Fruit fly (Drosophila melanogaster) Kc167 (cell line): Measurements from ENCODE around the gene Antdh.

Experiments
- Myc ChIP-seq: fragments of >200 bp; optimal IDR thresholded peaks from 2 replicates; lab custom pipeline; 2017; ENCODE audit warnings: missing external identifiers
- Sin3A ChIP-seq: fragments of >200 bp; optimal IDR thresholded peaks from 2 replicates; lab custom pipeline; 2018; ENCODE audit warnings: missing external identifiers
- h ChIP-seq: fragments of >200 bp; optimal IDR thresholded peaks from 3 replicates; lab custom pipeline; 2018; ENCODE audit warnings: missing external identifiers
- insv ChIP-seq: fragments of >200 bp; optimal IDR thresholded peaks from 3 replicates; lab custom pipeline; 2018; ENCODE audit warnings: missing external identifiers
- psq ChIP-seq: fragments of >200 bp; optimal IDR thresholded peaks from 2 replicates; lab custom pipeline; 2017; ENCODE audit warnings: missing external identifiers
- ttk ChIP-seq: sonication (Bioruptor generic); optimal IDR thresholded peaks from 2 replicates; lab custom pipeline; 2017; ENCODE audit warnings: missing external identifiers

Antdh gene

dm6 chrX:11135840-11136586 lies 32.8 kb downstream of the Antdh start:
- TF ChIP-seq psq (no peak), Myc (lab: Kevin White, UChicago) (no peak), Sin3A (lab: Kevin White, UChicago) (no peak), insv (lab: Kevin White, UChicago) (no peak), ttk (lab: Kevin White, UChicago) (no peak), h (lab: Kevin White, UChicago) (no peak)

dm6 chrX:11132312-11132711 lies 36.5 kb downstream of the Antdh start, which contains the start of gene CG44385:
Gene CG44385, minus strand, starts transcription at chrX:11132412.
- TF ChIP-seq Myc (lab: Kevin White, UChicago) (no peak), Sin3A (lab: Kevin White, UChicago) (no peak), insv (lab: Kevin White, UChicago) (no peak), ttk (lab: Kevin White, UChicago) (no peak), psq (no peak), h (lab: Kevin White, UChicago) (no peak)

DNA sequence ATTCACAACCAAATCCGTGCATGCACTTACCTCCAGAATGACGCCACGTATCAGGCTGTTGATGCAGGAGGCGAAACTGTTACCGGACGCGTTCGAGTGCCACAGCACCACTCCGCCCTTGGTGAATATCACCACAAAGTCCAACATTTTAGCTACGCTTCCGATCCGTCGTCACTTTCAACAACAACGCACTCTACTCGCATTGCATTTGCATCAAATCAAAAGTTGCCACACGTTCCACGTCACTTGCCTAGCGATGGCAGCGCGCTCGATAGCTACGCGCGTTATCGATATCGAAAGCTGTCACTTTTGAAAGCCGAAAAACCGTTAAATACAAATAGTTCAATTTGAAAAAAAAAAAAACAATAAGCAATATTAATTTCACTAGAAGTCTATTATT lies 40.0 kb downstream of the Antdh start, which contains the start of gene SrpRalpha:
Gene SrpRalpha, minus strand, starts transcription at position 260 of the 400 bp plus-strand sequence.
- TF ChIP-seq h (lab: Kevin White, UChicago): no peak
- no peak for TF ChIP-seq Myc (lab: Kevin White, UChicago)
- TF ChIP-seq Sin3A (lab: Kevin White, UChicago): no peak
- no peak for TF ChIP-seq insv (lab: Kevin White, UChicago)

- TF ChIP-seq ttk (lab: Kevin White, UChicago): no peak
- no peak for TF ChIP-seq insv (lab: Kevin White, UChicago)
- TF ChIP-seq Sin3A (lab: Kevin White, UChicago): no peak
- no peak for TF ChIP-seq psq
- TF ChIP-seq h (lab: Kevin White, UChicago): no peak
Observed at dm6 chrX:11124749-11125508, 43.9 kb downstream of the Antdh start, which contains the start of gene Rpt3. Gene Rpt3, plus strand, starts transcription at chrX:11125101.

dm6 chrX:11124126-11124748 lies 44.6 kb downstream of the Antdh start, which contains the start of gene CG11122:
Gene CG11122, minus strand, starts transcription at chrX:11124726.
- TF ChIP-seq h (lab: Kevin White, UChicago) (no peak), Sin3A (lab: Kevin White, UChicago) (no peak), psq (no peak), insv (lab: Kevin White, UChicago) (no peak), Myc (lab: Kevin White, UChicago) (no peak), ttk (lab: Kevin White, UChicago) (no peak)

DNA sequence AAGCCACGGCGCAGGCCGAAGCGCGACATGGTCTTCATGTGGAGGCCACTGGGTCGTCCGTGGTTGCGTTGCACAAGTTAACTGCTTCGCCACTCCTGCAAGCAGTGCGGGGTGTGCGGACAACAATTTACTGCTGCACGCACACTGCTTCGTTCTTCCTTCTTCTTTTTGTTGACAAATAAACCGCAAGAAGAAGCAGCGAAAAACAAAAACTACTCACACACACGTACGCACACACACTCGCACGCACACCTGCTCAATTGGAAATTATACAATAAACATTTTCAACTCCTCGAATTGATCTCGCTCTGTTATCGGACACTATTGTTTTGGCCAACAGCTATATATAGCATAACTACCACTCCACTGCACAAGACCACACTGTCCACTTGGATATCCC lies 45.3 kb downstream of the Antdh start:
- TF ChIP-seq h (lab: Kevin White, UChicago) (no peak), Sin3A (lab: Kevin White, UChicago) (no peak)
